Worm (Caenorhabditis elegans): ENCODE results near the gene pcdr-1.

DNA sequence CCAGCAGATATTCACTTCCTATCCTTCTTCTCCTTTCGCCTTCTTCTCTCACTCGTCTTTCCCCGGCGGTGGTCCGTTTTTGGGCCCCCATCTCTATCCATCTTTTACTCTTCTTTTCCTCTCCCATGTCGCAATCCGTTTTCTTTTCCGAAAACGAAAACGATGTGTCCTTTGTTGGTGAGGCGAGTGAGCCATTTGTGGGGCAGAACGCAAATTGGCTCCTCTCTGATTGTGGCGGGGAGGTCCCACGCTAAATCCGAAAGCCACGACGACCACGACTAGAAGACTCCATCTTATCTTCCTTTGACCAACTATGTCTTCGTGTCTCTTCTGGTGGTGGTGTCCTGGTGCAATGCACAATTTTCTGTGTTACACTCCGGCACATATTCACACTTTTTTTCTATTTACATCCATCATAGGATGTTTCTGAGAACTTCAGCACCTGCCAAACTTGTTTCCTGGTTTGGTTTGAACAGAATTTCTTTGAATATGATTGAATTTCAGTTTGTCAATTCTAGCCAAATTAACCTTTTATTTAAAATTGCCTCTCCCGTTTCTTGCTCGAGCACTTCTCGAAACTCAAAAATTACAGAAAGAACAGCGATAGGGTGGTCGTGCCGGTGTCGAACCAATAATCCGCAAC lies at the start of gene pcdr-1:
- TF ChIP-seq lsy-27 (tag; optimal IDR thresholded peaks at IDR 0.05; ENCODE audit: borderline replicate concordance, insufficient read depth) (no peak), xnd-1 (tag; optimal IDR thresholded peaks at IDR 0.05) (no peak), F39B2.1 (GFP tag; IDR thresholded peaks at IDR 0.05) (no peak)
